Worm (Caenorhabditis elegans): Measurements from ENCODE around the gene T08G5.1.

ce11 chrV:14012002-14012554, 6.5 kb upstream of the T08G5.1 start, which contains the start of the genes ddx-17 and aip-1:
- TF ChIP-seq unc-39 (tag; optimal IDR thresholded peaks at IDR 0.05) (no peak), lsy-2 (tag; optimal IDR thresholded peaks at IDR 0.05) (peak; percentile 50), elt-1 (tag; optimal IDR thresholded peaks at IDR 0.05; ENCODE audit: borderline replicate concordance, insufficient read depth) (no peak), nhr-12 (tag; optimal IDR thresholded peaks at IDR 0.05) (no peak), nhr-237 (tag; optimal IDR thresholded peaks at IDR 0.05) (peak; percentile 42), snpc-4 (tag; optimal IDR thresholded peaks at IDR 0.05) (no peak), bed-3 (GFP tag; optimal IDR thresholded peaks at IDR 0.05) (no peak), ceh-39 (tag; optimal IDR thresholded peaks at IDR 0.05) (peak; percentile 40), elt-3 (tag; optimal IDR thresholded peaks at IDR 0.05) (no peak), M03D4.4 (tag; optimal IDR thresholded peaks at IDR 0.05) (no peak)
